In the genomic region with DNA sequence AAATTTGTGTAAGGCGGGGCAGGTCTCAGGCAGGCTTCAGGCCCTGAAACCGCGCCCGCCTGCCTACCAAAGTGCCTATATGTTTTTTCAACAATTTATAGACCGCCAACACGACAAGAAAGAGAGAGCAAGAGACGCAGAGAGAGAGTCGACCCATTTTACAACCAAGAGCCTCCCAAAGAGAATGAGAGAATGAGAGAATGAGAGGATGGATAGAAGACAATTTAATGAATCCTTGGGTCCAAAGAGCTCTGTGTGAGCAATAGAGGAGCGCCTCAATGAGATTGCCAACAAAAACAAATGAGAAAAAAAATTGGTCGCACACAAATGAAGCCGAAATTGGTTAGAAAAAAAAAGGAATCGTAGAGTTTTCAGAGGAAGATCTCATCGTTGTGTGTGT, we compare ENCODE assay signal across 1 worm cellular context.
A peak's percentile ranks its signal among the peaks of the same experiment; 100 is the strongest.
TF ChIP-seq lines count a peak whose summit lies in the region.

No protein-coding gene starts in this region.

TF ChIP-seq in whole organism, L1 larva, 84 proteins besides CTCF, POLR2A, EP300 and RAD21 (continued from another document):
- no peak for TF ChIP-seq zip-4 (GFP tag; optimal IDR thresholded peaks at IDR 0.05; lab: Kevin White, UChicago)
- TF ChIP-seq efl-3 (GFP tag; optimal IDR thresholded peaks at IDR 0.05; lab: Kevin White, UChicago) = no peak
- TF ChIP-seq rnt-1 (tag; optimal IDR thresholded peaks at IDR 0.05; lab: Kevin White, UChicago) = peak; percentile 45
